Fruit fly (Drosophila melanogaster): Measurements from ENCODE around the gene CG13771.

Gene CG13771

DNA sequence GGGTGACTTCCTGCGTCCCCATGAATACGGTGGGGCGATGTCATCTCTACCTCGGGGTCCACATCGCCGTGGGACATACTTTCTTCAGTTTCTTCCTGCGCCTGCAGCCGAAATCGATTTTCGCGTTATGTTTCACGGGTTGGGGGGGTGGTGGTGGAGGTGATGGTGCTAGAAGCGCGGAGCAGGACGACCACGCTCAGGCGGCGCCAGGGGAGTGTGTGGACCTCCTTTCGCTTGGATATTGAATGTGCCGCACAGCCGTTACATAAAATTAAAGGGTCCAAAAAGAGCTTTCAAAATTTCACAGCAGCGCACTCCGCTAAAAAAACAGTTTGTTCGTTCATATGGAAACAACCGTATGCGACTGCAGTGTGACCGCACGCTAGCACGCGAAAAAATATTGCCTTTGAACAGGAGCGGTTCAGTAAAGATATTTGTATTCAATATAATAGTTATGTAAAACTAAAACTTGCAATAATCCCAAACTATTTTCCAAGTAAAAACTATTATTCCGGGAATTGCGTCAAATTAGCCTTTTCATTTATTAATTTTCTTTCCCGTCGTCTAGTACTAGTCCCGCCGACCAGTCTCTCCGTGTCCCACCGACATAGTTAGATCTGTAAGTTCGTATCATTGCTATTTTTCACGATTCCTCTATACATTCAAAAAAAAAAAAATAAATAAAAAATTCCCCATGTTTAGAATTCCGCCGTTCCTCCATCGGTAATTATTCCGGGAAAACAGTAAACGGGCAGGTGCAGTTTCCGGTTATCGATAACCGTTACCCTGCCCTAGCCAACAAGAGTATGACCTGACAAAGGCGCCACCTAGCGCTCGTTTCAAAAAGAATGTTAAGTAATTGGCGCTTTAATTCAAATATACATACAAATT, 20.8 kb upstream of the CG13771 start, which contains the start of gene Nhe3 (continued):
- TF ChIP-seq PHDP (tag; optimal IDR thresholded peaks at IDR 0.05) (peak; percentile 71), rib (GFP tag; IDR thresholded peaks at IDR 0.05) (peak; percentile 68), D19A (tag; optimal IDR thresholded peaks at IDR 0.05) (no peak), ATbp (GFP tag; optimal IDR thresholded peaks at IDR 0.05) (peak; percentile 74), CG15514 (GFP tag; optimal IDR thresholded peaks at IDR 0.05) (peak; percentile 76), lov (optimal IDR thresholded peaks at IDR 0.05) (no peak), lov (GFP tag; IDR thresholded peaks at IDR 0.05) (peak; percentile 70; the same call in 2 of the 3 replicates), CG6813 (GFP tag; optimal IDR thresholded peaks at IDR 0.05) (peak; percentile 60), prd (optimal IDR thresholded peaks at IDR 0.05) (no peak), prd (GFP tag; IDR thresholded peaks at IDR 0.05) (peak; percentile 90), zen2 (GFP tag; IDR thresholded peaks at IDR 0.05; ENCODE audit: partially characterized antibody) (no peak), gro (GFP tag; optimal IDR thresholded peaks at IDR 0.05) (peak; percentile 41), Rfx (GFP tag; IDR thresholded peaks at IDR 0.05) (peak; percentile 90), CG17568 (GFP tag; optimal IDR thresholded peaks at IDR 0.05) (peak; percentile 70), exex (tag; optimal IDR thresholded peaks at IDR 0.05) (peak; percentile 45), ato (GFP tag; IDR thresholded peaks at IDR 0.05; ENCODE audit: partially characterized antibody) (0 out of 2 replicates have a peak, but pooled peaks have one; percentile 38), tgo (GFP tag; IDR thresholded peaks at IDR 0.05) (peak; percentile 82), fru (optimal IDR thresholded peaks at IDR 0.05) (no peak)

DNA sequence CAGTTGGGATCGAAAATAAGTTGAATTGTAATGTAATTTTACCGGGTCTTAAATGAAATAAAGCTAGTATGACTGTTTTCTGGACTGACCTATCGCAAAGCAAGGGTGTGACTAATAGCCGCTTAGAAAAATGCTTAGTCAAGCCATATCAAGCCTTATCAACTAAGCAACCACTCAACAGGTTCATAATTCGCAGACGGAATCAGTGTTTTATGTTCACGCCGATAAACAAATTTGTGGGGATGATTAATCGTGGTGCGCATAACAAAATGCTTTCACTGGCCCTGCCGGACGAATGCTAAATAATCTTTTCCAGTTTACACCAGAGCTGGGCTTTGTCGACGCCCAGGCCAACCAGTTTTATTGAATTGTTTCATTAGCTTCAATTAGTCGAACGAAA, 19.5 kb upstream of the CG13771 start:
- TF ChIP-seq CG34376 (GFP tag; optimal IDR thresholded peaks at IDR 0.05): peak; percentile 74
- TF ChIP-seq Dek (tag; optimal IDR thresholded peaks at IDR 0.05): no peak
- TF ChIP-seq CG13296 (GFP tag; optimal IDR thresholded peaks at IDR 0.05): peak; percentile 18
- peak; percentile 61 for TF ChIP-seq sug (tag; optimal IDR thresholded peaks at IDR 0.05)
- TF ChIP-seq Pdp1 (GFP tag; optimal IDR thresholded peaks at IDR 0.05): peak in 1 of 2 experiments; percentile 39
- TF ChIP-seq dan (GFP tag; IDR thresholded peaks at IDR 0.05): no peak
- TF ChIP-seq Lim3 (GFP tag; IDR thresholded peaks at IDR 0.05): no peak
- TF ChIP-seq mirr (GFP tag; optimal IDR thresholded peaks at IDR 0.05): peak; percentile 71
- TF ChIP-seq HHEX (GFP tag; optimal IDR thresholded peaks at IDR 0.05): no peak
- no peak for TF ChIP-seq dpn (GFP tag; optimal IDR thresholded peaks at IDR 0.05)
- TF ChIP-seq CG17328 (GFP tag; IDR thresholded peaks at IDR 0.05): no peak
- TF ChIP-seq Ptx1 (GFP tag; IDR thresholded peaks at IDR 0.05): no peak
- TF ChIP-seq H15 (GFP tag; IDR thresholded peaks at IDR 0.05): no peak
- TF ChIP-seq CG8478 (optimal IDR thresholded peaks at IDR 0.05): no peak
- TF ChIP-seq fd3F (GFP tag; optimal IDR thresholded peaks at IDR 0.05): no peak
- peak; percentile 19 for TF ChIP-seq B-H2 (GFP tag; optimal IDR thresholded peaks at IDR 0.05)
- TF ChIP-seq CG6654 (GFP tag; optimal IDR thresholded peaks at IDR 0.05): no peak
- TF ChIP-seq otp (GFP tag; IDR thresholded peaks at IDR 0.05): 0 out of 3 replicates have a peak, but pooled peaks have one; percentile 41
- TF ChIP-seq Med (GFP tag): peak; percentile 28
- TF ChIP-seq CG15696 (tag; optimal IDR thresholded peaks at IDR 0.05): no peak
- TF ChIP-seq CG15514 (GFP tag; optimal IDR thresholded peaks at IDR 0.05): peak; percentile 71
- TF ChIP-seq exex (tag; optimal IDR thresholded peaks at IDR 0.05): peak; percentile 87
- TF ChIP-seq Antp (GFP tag; optimal IDR thresholded peaks at IDR 0.05): no peak
